Worm (Caenorhabditis elegans): ENCODE data around the gene abu-13.

- TF ChIP-seq nhr-12 (tag; optimal IDR thresholded peaks at IDR 0.05) (no peak), unc-62 (GFP tag; optimal IDR thresholded peaks at IDR 0.05) (no peak), nfya-1 (tag; optimal IDR thresholded peaks at IDR 0.05; ENCODE audit: insufficient read depth) (no peak), ceh-82 (tag; optimal IDR thresholded peaks at IDR 0.05) (no peak), nhr-76 (tag; optimal IDR thresholded peaks at IDR 0.05) (no peak), nhr-23 (tag; optimal IDR thresholded peaks at IDR 0.05) (no peak)
Observed at ce11 chrIII:6914840-6915239, 30.9 kb downstream of the abu-13 start.

Measured in whole organism, L3 larva.